Worm (Caenorhabditis elegans) whole organism, L4 larva: ENCODE measurements around the gene gtap-2.
A peak's percentile ranks its signal among the peaks of the same experiment; 100 is the strongest.

Source experiments
- F10B5.3 ChIP-seq: sonication (generic microtip); optimal IDR thresholded peaks from 2 replicates; lab custom pipeline; 2016; ENCODE audit warnings: mild to moderate bottlenecking, missing genetic modification characterization, missing compliant biosample characterization
- F26F4.8 ChIP-seq: fragments of 200-800 bp; sonication (Bioruptor generic); conservative IDR thresholded peaks from 2 replicates; pipeline ENCODE4 v1.3.6; 2022; ENCODE audit warnings: missing genetic modification characterization, missing compliant biosample characterization
- F37D6.2 ChIP-seq: sonication (generic microtip); optimal IDR thresholded peaks from 2 replicates; lab custom pipeline; 2016; ENCODE audit warnings: mild to moderate bottlenecking, missing genetic modification characterization, missing compliant biosample characterization
- T20F7.1 ChIP-seq: fragments of 200-800 bp; sonication (Bioruptor generic); optimal IDR thresholded peaks from 2 replicates; lab custom pipeline; 2018; ENCODE audit warnings: mild to moderate bottlenecking, missing genetic modification characterization, missing compliant biosample characterization
- ZK546.5 ChIP-seq, 2 experiments: sonication (generic microtip); optimal IDR thresholded peaks; 2 replicates each; lab custom pipeline; 2017; ENCODE audit warnings: missing biosample characterization in 2 of 2, missing genetic modification characterization in 2 of 2
- aha-1 ChIP-seq: fragments of 150-350 bp; peaks from one replicate; lab custom pipeline; 2014; ENCODE audit warnings: missing biosample characterization, missing genetic modification characterization
- ama-1 ChIP-seq: fragments of 150-350 bp; optimal IDR thresholded peaks from 2 replicates; lab custom pipeline; 2014; ENCODE audit warnings: inconsistent platforms, mixed read lengths
- attf-4 ChIP-seq: sonication (generic microtip); optimal IDR thresholded peaks from 3 replicates; lab custom pipeline; 2017; ENCODE audit warnings: missing biosample characterization, missing genetic modification characterization
- ceh-20 ChIP-seq: fragments of 200-800 bp; sonication (Bioruptor generic); IDR thresholded peaks from 2 replicates; pipeline ENCODE4 v1.3.6; 2022; ENCODE audit warnings: missing genetic modification reagents, missing genetic modification characterization, missing compliant biosample characterization
- ctbp-1 ChIP-seq: fragments of 200-800 bp; sonication (Bioruptor generic); IDR thresholded peaks from 2 replicates; pipeline ENCODE4 v1.3.6; 2022; ENCODE audit warnings: missing genetic modification reagents, missing genetic modification characterization, missing compliant biosample characterization
- daf-16 ChIP-seq, 3 experiments: sonication (generic microtip); optimal IDR thresholded peaks; 2 replicates each; lab custom pipeline; 2016 to 2017; ENCODE audit warnings: missing genetic modification characterization in 3 of 3, missing genetic modification reagents in 3 of 3, mild to moderate bottlenecking in 2 of 3, missing compliant biosample characterization in 2 of 3, missing biosample characterization in 1 of 3, moderate library complexity in 1 of 3
- dmd-6 ChIP-seq: fragments of 200-800 bp; sonication (Bioruptor generic); IDR thresholded peaks from 2 replicates; pipeline ENCODE4 v1.3.6; 2022; ENCODE audit warnings: missing genetic modification reagents, missing genetic modification characterization, missing compliant biosample characterization
- dpl-1 ChIP-seq: fragments of 150-350 bp; optimal IDR thresholded peaks from 2 replicates; lab custom pipeline; 2014; ENCODE audit warnings: missing biosample characterization, missing genetic modification reagents, missing genetic modification characterization
- dve-1 ChIP-seq: sonication (generic microtip); optimal IDR thresholded peaks from 2 replicates; lab custom pipeline; 2017; ENCODE audit warnings: antibody characterized with exemption, mild to moderate bottlenecking, missing genetic modification characterization, missing compliant biosample characterization; ENCODE audit not compliant: insufficient read depth
- egl-27 ChIP-seq: sonication (generic microtip); optimal IDR thresholded peaks from 3 replicates; lab custom pipeline; 2017; ENCODE audit warnings: missing biosample characterization, missing genetic modification reagents, missing genetic modification characterization
- fos-1 ChIP-seq: fragments of 150-350 bp; optimal IDR thresholded peaks from 2 replicates; lab custom pipeline; 2014; ENCODE audit warnings: missing biosample characterization, missing genetic modification characterization
- gei-8 ChIP-seq: fragments of 200-800 bp; sonication (Bioruptor generic); optimal IDR thresholded peaks from 2 replicates; lab custom pipeline; 2018; ENCODE audit warnings: mild to moderate bottlenecking, missing genetic modification characterization, missing compliant biosample characterization
- hif-1 ChIP-seq, 2 experiments: sonication (generic microtip); optimal IDR thresholded peaks; 2 replicates each; lab custom pipeline; 2016 to 2017; ENCODE audit warnings: missing compliant biosample characterization in 2 of 2, missing genetic modification characterization in 2 of 2, missing genetic modification reagents in 2 of 2, missing genotype in 2 of 2, mild to moderate bottlenecking in 1 of 2
- hlh-30 ChIP-seq: sonication (generic microtip); optimal IDR thresholded peaks from 2 replicates; lab custom pipeline; 2017; ENCODE audit warnings: antibody characterized with exemption, mild to moderate bottlenecking, missing genetic modification characterization, missing compliant biosample characterization; ENCODE audit not compliant: insufficient read depth
- lin-29 ChIP-seq: fragments of 200-800 bp; sonication (Bioruptor generic); IDR thresholded peaks from 2 replicates; pipeline ENCODE4 v1.3.6; 2022; ENCODE audit warnings: missing genetic modification reagents, missing genetic modification characterization, missing compliant biosample characterization
- lin-38 ChIP-seq: fragments of 200-800 bp; sonication (Bioruptor generic); IDR thresholded peaks from 2 replicates; pipeline ENCODE4 v1.3.6; 2022; ENCODE audit warnings: missing genetic modification reagents, missing genetic modification characterization, missing compliant biosample characterization
- lir-3 ChIP-seq: sonication (generic microtip); optimal IDR thresholded peaks from 2 replicates; lab custom pipeline; 2016; ENCODE audit warnings: mild to moderate bottlenecking, missing genetic modification characterization, missing compliant biosample characterization
- lsy-2 ChIP-seq, 2 experiments: fragments of 150-350 bp in 1 of 2; sonication (generic microtip) in 1 of 2; optimal IDR thresholded peaks; 2 replicates each; lab custom pipeline; 2014 to 2017; ENCODE audit warnings: missing biosample characterization in 2 of 2, missing genetic modification characterization in 2 of 2
- madf-5 ChIP-seq, 2 experiments: fragments of 200-800 bp; sonication (Bioruptor generic); IDR thresholded peaks; 2 replicates each; pipeline ENCODE4 v1.3.6; 2022; ENCODE audit warnings: missing compliant biosample characterization in 2 of 2, missing genetic modification characterization in 2 of 2
- madf-9 ChIP-seq: fragments of 200-800 bp; sonication (Bioruptor generic); conservative IDR thresholded peaks from 2 replicates; pipeline ENCODE4 v1.3.6; 2022; ENCODE audit warnings: missing genetic modification reagents, missing genetic modification characterization, missing compliant biosample characterization
- mdl-1 ChIP-seq, 2 experiments: fragments of 150-350 bp in 1 of 2; sonication (generic microtip) in 1 of 2; optimal IDR thresholded peaks; 2 replicates each; lab custom pipeline; 2014 to 2017; ENCODE audit warnings: missing biosample characterization in 2 of 2, missing genetic modification characterization in 2 of 2
- mxl-2 ChIP-seq: fragments of 200-800 bp; sonication (Bioruptor generic); conservative IDR thresholded peaks from 2 replicates; pipeline ENCODE4 v1.3.6; 2022; ENCODE audit warnings: missing genetic modification reagents, missing genetic modification characterization, missing compliant biosample characterization
- mxl-3 ChIP-seq: fragments of 200-800 bp; sonication (Bioruptor generic); optimal IDR thresholded peaks from 2 replicates; lab custom pipeline; 2018; ENCODE audit warnings: mild to moderate bottlenecking, missing genetic modification characterization, missing compliant biosample characterization
- nhr-102 ChIP-seq: sonication (generic microtip); optimal IDR thresholded peaks from 2 replicates; lab custom pipeline; 2016; ENCODE audit warnings: mild to moderate bottlenecking, missing genetic modification characterization, moderate library complexity, missing compliant biosample characterization
- nhr-28 ChIP-seq: fragments of 150-350 bp; optimal IDR thresholded peaks from 2 replicates; lab custom pipeline; 2014; ENCODE audit warnings: missing biosample characterization, missing genetic modification characterization
- nhr-42 ChIP-seq: fragments of 200-800 bp; sonication (Bioruptor generic); IDR thresholded peaks from 2 replicates; pipeline ENCODE4 v1.3.6; 2022; ENCODE audit warnings: missing genetic modification characterization, missing compliant biosample characterization
- nhr-76 ChIP-seq: fragments of 150-350 bp; optimal IDR thresholded peaks from 2 replicates; lab custom pipeline; 2014; ENCODE audit warnings: missing biosample characterization, missing genetic modification characterization
- nhr-77 ChIP-seq: fragments of 150-350 bp; optimal IDR thresholded peaks from 2 replicates; lab custom pipeline; 2014; ENCODE audit warnings: missing biosample characterization, missing genetic modification characterization
- php-3 ChIP-seq: fragments of 200-800 bp; sonication (Bioruptor generic); IDR thresholded peaks from 2 replicates; pipeline ENCODE4 v1.3.6; 2022; ENCODE audit warnings: missing genetic modification reagents, missing genetic modification characterization, missing compliant biosample characterization
- pqm-1 ChIP-seq: sonication (generic microtip); optimal IDR thresholded peaks from 2 replicates; lab custom pipeline; 2017; ENCODE audit warnings: missing biosample characterization, missing genetic modification characterization
- rbr-2 ChIP-seq: sonication (generic microtip); optimal IDR thresholded peaks from 2 replicates; lab custom pipeline; 2016; ENCODE audit warnings: missing genotype, missing genetic modification characterization, missing compliant biosample characterization
- sdz-12 ChIP-seq: fragments of 200-800 bp; sonication (Bioruptor generic); optimal IDR thresholded peaks from 2 replicates; lab custom pipeline; 2018; ENCODE audit warnings: mild to moderate bottlenecking, missing genetic modification characterization, missing compliant biosample characterization
- skn-1 ChIP-seq: fragments of 150-350 bp; optimal IDR thresholded peaks from 2 replicates; lab custom pipeline; 2014; ENCODE audit warnings: missing biosample characterization, missing genetic modification characterization
- spr-1 ChIP-seq: sonication (generic microtip); optimal IDR thresholded peaks from 2 replicates; lab custom pipeline; 2016; ENCODE audit warnings: mild to moderate bottlenecking, missing genetic modification characterization, missing compliant biosample characterization
- spr-3 ChIP-seq: fragments of 200-800 bp; sonication (Bioruptor generic); optimal IDR thresholded peaks from 2 replicates; lab custom pipeline; 2018; ENCODE audit warnings: mild to moderate bottlenecking, missing genetic modification characterization, missing compliant biosample characterization
- zfp-2 ChIP-seq: sonication (generic microtip); optimal IDR thresholded peaks from 2 replicates; lab custom pipeline; 2016; ENCODE audit warnings: mild to moderate bottlenecking, missing genetic modification characterization, missing compliant biosample characterization
- zip-11 ChIP-seq: fragments of 200-800 bp; sonication (Bioruptor generic); IDR thresholded peaks from 2 replicates; pipeline ENCODE4 v1.3.6; 2022; ENCODE audit warnings: missing genetic modification characterization, missing compliant biosample characterization
- ztf-11 ChIP-seq: fragments of 150-350 bp; optimal IDR thresholded peaks from 2 replicates; lab custom pipeline; 2014; ENCODE audit warnings: missing biosample characterization, missing genetic modification characterization
- ztf-7 ChIP-seq: fragments of 150-350 bp; optimal IDR thresholded peaks from 2 replicates; lab custom pipeline; 2014; ENCODE audit warnings: missing biosample characterization, missing genetic modification characterization

The gtap-2 gene

DNA sequence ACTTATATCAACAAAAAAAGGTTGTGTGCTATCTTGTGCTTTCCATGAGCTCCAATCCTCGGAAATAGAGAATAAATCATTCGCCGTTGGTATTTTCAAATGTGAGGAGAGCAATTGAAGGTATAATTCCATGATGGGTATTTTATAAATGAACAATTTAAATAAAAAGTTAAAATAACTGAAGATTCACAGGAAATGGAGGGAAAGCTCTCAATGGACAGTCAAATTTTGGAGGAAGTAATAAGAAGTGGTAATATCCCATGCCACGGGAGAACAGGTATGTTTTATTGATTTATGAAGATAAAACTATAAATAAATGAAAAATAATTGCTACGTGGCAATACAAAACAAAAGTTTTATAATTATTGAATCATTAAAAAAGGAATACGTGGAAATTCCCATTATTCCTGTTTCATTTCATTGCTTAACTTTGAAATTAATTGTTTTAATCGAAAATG lies 25.2 kb upstream of the gtap-2 start (continued):
- TF ChIP-seq hlh-30 = no peak
- TF ChIP-seq ctbp-1 (GFP tag; lab: Robert Waterston, UW) = 0 out of 2 replicates have a peak, but pooled peaks have one; percentile 38
- TF ChIP-seq skn-1 (tag; lab: Kevin White, UChicago) = no peak
- peak in 1 of 2 experiments; percentile 62 for TF ChIP-seq daf-16 (GFP tag; optimal IDR thresholded peaks at IDR 0.05; lab: Kevin White, UChicago)
- TF ChIP-seq daf-16 (tag; optimal IDR thresholded peaks at IDR 0.05; lab: Kevin White, UChicago) = peak; percentile 61
- peak; percentile 26 for TF ChIP-seq spr-1
- no peak for TF ChIP-seq madf-9 (GFP tag; lab: Robert Waterston, UW)
- no peak for TF ChIP-seq nhr-42 (GFP tag; lab: Robert Waterston, UW)
- TF ChIP-seq F26F4.8 (GFP tag; lab: Robert Waterston, UW) = no peak
- TF ChIP-seq spr-3 (GFP tag; lab: Kevin White, UChicago) = peak; percentile 40
- TF ChIP-seq gei-8 (GFP tag; lab: Kevin White, UChicago) = no peak
- no peak for TF ChIP-seq F10B5.3 (tag; lab: Kevin White, UChicago)

DNA sequence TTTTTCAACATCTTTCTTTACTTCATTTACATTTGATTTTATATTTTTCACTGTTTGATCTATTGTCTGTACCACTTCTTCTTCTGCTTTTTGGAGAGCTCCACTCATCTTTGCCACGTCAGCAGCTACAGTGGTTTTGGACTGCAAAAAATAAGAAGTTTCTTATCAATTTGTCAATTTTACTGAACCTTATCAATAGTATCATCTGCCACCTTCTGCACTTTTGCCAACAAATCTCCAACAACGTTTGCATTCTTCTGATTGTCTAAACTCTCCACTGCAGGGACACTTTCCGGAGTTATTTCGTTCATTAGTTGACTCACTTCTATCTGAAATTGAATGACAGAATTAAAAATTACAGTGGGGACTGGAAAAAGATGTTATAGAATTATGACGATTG lies 21.6 kb upstream of the gtap-2 start:
- TF ChIP-seq lin-38 (GFP tag; lab: Robert Waterston, UW) (0 out of 2 replicates have a peak, but pooled peaks have one; percentile 31), zip-11 (GFP tag; lab: Robert Waterston, UW) (no peak), ceh-20 (no peak), dmd-6 (GFP tag; lab: Robert Waterston, UW) (peak; percentile 74), rbr-2 (no peak), ZK546.5 (tag; optimal IDR thresholded peaks at IDR 0.05; lab: Kevin White, UChicago) (no peak), aha-1 (tag; lab: Kevin White, UChicago) (no peak), lir-3 (tag; lab: Kevin White, UChicago) (no peak), T20F7.1 (GFP tag; lab: Kevin White, UChicago) (peak; percentile 5), mdl-1 (tag; optimal IDR thresholded peaks at IDR 0.05; lab: Kevin White, UChicago) (no peak), daf-16 (GFP tag; optimal IDR thresholded peaks at IDR 0.05; lab: Kevin White, UChicago) (no peak), daf-16 (tag; optimal IDR thresholded peaks at IDR 0.05; lab: Kevin White, UChicago) (peak; percentile 33), sdz-12 (GFP tag; lab: Kevin White, UChicago) (no peak), dve-1 (peak; percentile 54), php-3 (no peak), dpl-1 (GFP tag; lab: Kevin White, UChicago) (no peak), egl-27 (tag; lab: Kevin White, UChicago) (no peak), nhr-28 (tag; lab: Kevin White, UChicago) (peak; percentile 40), madf-5 (GFP tag; IDR thresholded peaks at IDR 0.05; lab: Robert Waterston, UW) (no peak), lsy-2 (tag; optimal IDR thresholded peaks at IDR 0.05; lab: Kevin White, UChicago) (peak in 1 of 2 experiments; percentile 10), pqm-1 (tag; lab: Kevin White, UChicago) (peak; percentile 88), nhr-77 (tag; lab: Kevin White, UChicago) (peak; percentile 17)

DNA sequence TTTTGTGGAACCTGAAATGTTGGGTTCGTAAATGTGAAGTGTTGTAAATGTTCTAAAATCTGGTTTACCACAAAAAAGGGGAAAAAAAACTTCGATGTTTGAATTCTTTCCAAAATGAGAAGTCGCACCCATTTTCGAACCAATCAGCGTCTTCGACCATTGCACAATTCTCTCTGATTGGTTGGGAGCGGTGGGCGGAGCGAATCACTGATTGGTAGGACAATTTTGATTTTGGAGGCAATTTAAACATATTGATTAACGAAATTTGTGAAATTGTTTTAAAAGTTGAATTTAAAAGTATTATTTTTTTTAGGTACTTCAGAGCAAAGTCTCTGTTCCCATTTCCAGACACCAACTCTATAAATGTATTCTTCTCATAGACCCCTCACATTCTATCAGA lies 19.3 kb upstream of the gtap-2 start:
- no peak for TF ChIP-seq F37D6.2 (tag; lab: Kevin White, UChicago)
- no peak for TF ChIP-seq fos-1 (tag; lab: Kevin White, UChicago)
- no peak for TF ChIP-seq pqm-1 (tag; lab: Kevin White, UChicago)
- TF ChIP-seq hif-1 (tag; optimal IDR thresholded peaks at IDR 0.05; lab: Kevin White, UChicago) = no peak
- TF ChIP-seq F26F4.8 (GFP tag; lab: Robert Waterston, UW) = no peak
- no peak for TF ChIP-seq ztf-7
- TF ChIP-seq, all 104 proteins: peak for 0

DNA sequence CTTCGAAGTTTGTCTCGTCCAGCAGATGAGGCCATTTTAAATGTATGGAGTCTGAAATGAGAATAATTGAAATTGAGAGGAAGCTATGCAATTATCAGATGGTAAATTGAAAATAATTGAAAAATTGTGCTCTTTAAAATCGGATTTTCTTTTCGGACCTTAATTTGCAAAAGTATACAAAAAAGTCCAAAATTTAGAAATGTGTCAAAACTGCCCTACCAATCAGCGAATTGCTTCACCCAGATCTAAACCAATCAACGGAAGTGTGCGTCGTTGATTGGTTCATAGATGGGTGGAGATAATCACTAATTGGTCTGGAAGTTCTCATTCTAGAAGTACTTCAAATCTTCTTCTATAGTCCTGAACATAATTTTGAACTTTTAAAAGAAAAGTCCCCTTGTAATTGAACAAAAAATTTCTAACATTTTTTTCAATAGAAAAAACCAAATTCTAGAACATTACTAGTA lies 18.7 kb upstream of the gtap-2 start, which contains the start of gene R10E11.5:
Gene R10E11.5, minus strand, starts transcription at position 51 of the 467 bp plus-strand sequence.
- no peak for TF ChIP-seq mxl-3
- no peak for TF ChIP-seq zfp-2
- no peak for TF ChIP-seq hif-1 (tag; optimal IDR thresholded peaks at IDR 0.05; lab: Kevin White, UChicago)
- TF ChIP-seq attf-4 (tag; lab: Kevin White, UChicago) = no peak
- no peak for TF ChIP-seq lin-29 (GFP tag; lab: Robert Waterston, UW)
- TF ChIP-seq nhr-76 (tag; lab: Kevin White, UChicago) = no peak
- TF ChIP-seq ctbp-1 (GFP tag; lab: Robert Waterston, UW) = no peak
- no peak for TF ChIP-seq ama-1 (lab: Kevin White, UChicago)
- TF ChIP-seq nhr-102 (tag; lab: Kevin White, UChicago) = no peak
- TF ChIP-seq ztf-11 (tag; lab: Kevin White, UChicago) = no peak
- no peak for TF ChIP-seq php-3
- no peak for TF ChIP-seq mxl-2 (GFP tag; lab: Robert Waterston, UW)
- no peak for TF ChIP-seq dmd-6 (GFP tag; lab: Robert Waterston, UW)
